Worm (Caenorhabditis elegans) whole organism, L4/young adult: ENCODE measurements around the gene lipl-3.

Experiments used
- W03F9.2 ChIP-seq: fragments of 150-350 bp; optimal IDR thresholded peaks from 2 replicates; lab custom pipeline; 2014; ENCODE audit warnings: missing biosample characterization, missing genetic modification characterization
- dao-5 ChIP-seq: sonication (generic microtip); optimal IDR thresholded peaks from 2 replicates; lab custom pipeline; 2016; ENCODE audit warnings: missing genotype, missing genetic modification characterization, moderate library complexity, missing compliant biosample characterization
- him-1 ChIP-seq: sonication (generic microtip); optimal IDR thresholded peaks from 2 replicates; lab custom pipeline; 2016; ENCODE audit warnings: missing genotype, missing genetic modification reagents, missing genetic modification characterization, missing compliant biosample characterization

The lipl-3 gene

DNA sequence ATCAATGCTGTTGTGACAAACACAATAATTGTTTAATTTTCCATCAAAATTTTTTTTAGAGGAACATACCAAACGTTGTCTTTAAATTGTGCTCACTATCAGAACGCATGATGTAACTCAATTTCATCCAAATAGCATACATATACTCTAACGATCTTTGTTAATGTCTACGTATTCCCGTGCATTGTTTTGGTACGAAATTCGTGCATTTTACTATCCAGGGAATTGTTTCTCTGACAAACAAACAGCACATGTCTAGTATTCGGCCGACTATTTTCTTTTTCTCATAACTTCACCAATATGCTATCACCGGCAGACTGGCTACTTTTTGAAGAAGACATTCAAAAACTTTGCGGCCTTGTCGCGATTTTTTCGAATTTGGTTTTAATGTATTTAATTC is 32.6 kb downstream of the lipl-3 start, which contains the start of gene str-196:
TSS of gene str-196 (plus strand) at position 301 of the 400 bp plus-strand sequence.
- no peak for TF ChIP-seq W03F9.2
- TF ChIP-seq dao-5 (tag; lab: Kevin White, UChicago) = no peak
- TF ChIP-seq him-1 (tag; lab: Kevin White, UChicago) = no peak

ce11 chrV:489320-489719 is 34.7 kb downstream of the lipl-3 start, which contains the start of gene nhr-106:
Gene nhr-106 (plus strand): TSS chrV:489620.
- TF ChIP-seq him-1 (tag; lab: Kevin White, UChicago) (no peak), W03F9.2 (no peak), dao-5 (tag; lab: Kevin White, UChicago) (no peak)

- no peak for TF ChIP-seq him-1 (tag; lab: Kevin White, UChicago)
- TF ChIP-seq dao-5 (tag; lab: Kevin White, UChicago) = no peak
- no peak for TF ChIP-seq W03F9.2
These were observed 36.0 kb downstream of the lipl-3 start for ce11 chrV:487980-488379.

- no peak for TF ChIP-seq him-1 (tag; lab: Kevin White, UChicago)
- TF ChIP-seq dao-5 (tag; lab: Kevin White, UChicago) = no peak
- no peak for TF ChIP-seq W03F9.2
These were observed 37.3 kb downstream of the lipl-3 start, which contains the start of gene nhr-211 for ce11 chrV:486684-487083. Gene nhr-211 (plus strand): TSS chrV:486984.

ce11 chrV:484285-484890 is 39.6 kb downstream of the lipl-3 start, which contains the start of gene nhr-212:
Gene nhr-212 (plus strand): TSS chrV:484857.
- TF ChIP-seq dao-5 (tag; lab: Kevin White, UChicago) (no peak), him-1 (tag; lab: Kevin White, UChicago) (no peak), W03F9.2 (no peak)

DNA sequence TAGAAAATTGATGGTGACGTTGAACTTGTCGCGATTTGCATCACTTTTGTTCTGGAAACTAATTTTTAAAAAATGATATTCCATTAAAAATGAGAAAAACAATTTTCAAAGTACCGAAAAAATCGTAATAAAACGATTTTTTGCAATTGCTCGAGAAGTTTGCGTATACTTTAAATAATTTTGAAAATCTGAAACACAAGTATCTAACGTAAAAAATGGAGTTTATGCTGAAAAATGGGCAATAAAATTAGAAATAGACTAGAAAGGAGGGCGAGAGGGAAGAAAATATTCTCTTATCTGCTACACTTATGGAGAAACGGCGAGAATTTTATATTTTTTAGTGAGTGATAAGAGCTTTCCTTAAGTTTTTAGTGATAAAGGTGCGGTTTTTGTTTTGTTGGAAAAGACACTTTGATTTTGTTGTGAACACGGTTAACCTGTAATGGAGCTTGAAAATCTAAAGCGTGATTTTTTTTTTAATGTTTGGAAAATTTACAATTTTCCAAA is 40.7 kb downstream of the lipl-3 start, which contains the start of gene nhr-130:
TSS of gene nhr-130 (minus strand) at position 51 of the 507 bp plus-strand sequence.
- TF ChIP-seq dao-5 (tag; lab: Kevin White, UChicago) = no peak
- TF ChIP-seq him-1 (tag; lab: Kevin White, UChicago) = no peak
- TF ChIP-seq W03F9.2 = no peak

- no peak for TF ChIP-seq dao-5 (tag; lab: Kevin White, UChicago)
- TF ChIP-seq W03F9.2 = no peak
- TF ChIP-seq him-1 (tag; lab: Kevin White, UChicago) = no peak
These were observed 41.2 kb downstream of the lipl-3 start for ce11 chrV:482860-483259.

DNA sequence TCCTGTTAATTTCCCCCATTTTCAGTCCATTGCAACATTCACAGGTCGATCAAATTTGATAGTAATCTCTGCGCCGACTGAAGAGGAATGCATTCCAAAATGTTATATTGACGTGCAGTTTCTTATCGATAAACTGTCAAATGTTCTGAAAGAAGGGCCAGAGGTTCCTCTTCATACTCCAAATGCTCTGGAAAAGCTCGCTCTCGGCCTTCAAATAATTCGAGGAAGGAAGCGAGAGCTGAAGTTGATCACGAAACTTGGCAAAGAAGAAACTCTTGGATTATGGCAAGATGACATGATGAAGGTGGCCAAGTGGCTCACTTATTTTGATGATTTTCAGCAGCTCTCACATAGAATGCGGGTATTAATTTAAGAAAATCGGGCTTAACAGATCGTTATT is 45.0 kb downstream of the lipl-3 start:
- TF ChIP-seq dao-5 (tag; lab: Kevin White, UChicago) (no peak), him-1 (tag; lab: Kevin White, UChicago) (no peak), W03F9.2 (no peak)

- TF ChIP-seq W03F9.2 = no peak
- TF ChIP-seq dao-5 (tag; lab: Kevin White, UChicago) = no peak
- no peak for TF ChIP-seq him-1 (tag; lab: Kevin White, UChicago)
These were observed 46.3 kb downstream of the lipl-3 start, which contains the start of gene nhr-55 for ce11 chrV:477664-478212. Gene nhr-55 (plus strand): TSS chrV:478162.

DNA sequence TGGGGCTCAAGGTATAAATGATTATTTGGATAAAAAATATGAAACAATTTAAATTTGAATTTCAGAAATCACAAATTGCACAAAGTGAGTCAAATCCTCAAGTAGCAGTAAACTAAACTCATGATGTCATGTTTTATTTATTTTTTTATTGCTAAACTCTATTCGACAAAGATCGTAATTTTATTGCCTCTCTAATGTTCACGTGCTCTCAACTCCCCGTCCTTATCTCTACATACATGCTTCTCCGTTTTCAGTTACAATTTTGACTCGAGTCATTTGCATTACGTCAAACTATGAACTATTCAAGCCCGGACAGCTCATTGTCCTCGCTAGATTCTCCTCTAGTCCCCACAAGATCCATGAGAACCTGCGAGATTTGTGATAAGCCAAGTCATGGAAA is 49.5 kb downstream of the lipl-3 start, which contains the start of gene nhr-99:
TSS of gene nhr-99 (plus strand) at position 263 of the 400 bp plus-strand sequence.
- TF ChIP-seq him-1 (tag; lab: Kevin White, UChicago) (no peak), W03F9.2 (no peak), dao-5 (tag; lab: Kevin White, UChicago) (no peak)

DNA sequence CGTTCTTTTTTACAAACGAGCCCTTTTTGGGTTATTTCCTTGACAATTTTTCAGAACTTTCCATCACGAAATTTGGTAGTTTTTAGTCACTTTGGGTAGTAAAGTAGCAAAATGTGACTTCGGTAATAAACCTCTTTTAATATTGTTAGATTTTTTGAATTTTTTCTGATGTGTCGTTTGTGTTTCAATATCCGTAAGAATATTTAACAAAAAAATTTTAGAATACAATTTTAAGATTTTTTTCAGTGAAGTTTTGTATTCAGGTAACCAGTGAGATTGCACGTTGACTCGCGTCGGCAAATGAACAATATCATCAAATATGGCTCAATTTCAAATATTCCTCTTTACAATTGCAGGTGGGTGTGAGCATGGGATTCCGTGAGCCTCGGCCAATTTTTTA is 51.4 kb downstream of the lipl-3 start, which contains the start of gene srt-31:
TSS of gene srt-31 (plus strand) at position 301 of the 400 bp plus-strand sequence.
- TF ChIP-seq dao-5 (tag; lab: Kevin White, UChicago) = no peak
- TF ChIP-seq him-1 (tag; lab: Kevin White, UChicago) = no peak
- TF ChIP-seq W03F9.2 = no peak
